Worm (Caenorhabditis elegans): ENCODE results near the gene srx-76.
A peak's percentile ranks its signal among the peaks of the same experiment; 100 is the strongest.

Gene srx-76

ce11 chrV:11891143-11891862 lies at the start of gene srx-76, which contains the start of gene sodh-2:
Gene srx-76 (plus strand): TSS chrV:11891812.
Gene sodh-2 (minus strand): TSS chrV:11891243.
- TF ChIP-seq ceh-36 (tag; optimal IDR thresholded peaks at IDR 0.05), result no peak
- no peak for TF ChIP-seq hmbx-1 (tag; optimal IDR thresholded peaks at IDR 0.05)
- TF ChIP-seq hmg-4 (GFP tag; optimal IDR thresholded peaks at IDR 0.05), result no peak
- TF ChIP-seq pes-1 (GFP tag; IDR thresholded peaks at IDR 0.05), result no peak
- no peak for TF ChIP-seq tbx-37 (GFP tag; conservative IDR thresholded peaks at IDR 0.05)
- no peak for TF ChIP-seq scrt-1 (GFP tag; IDR thresholded peaks at IDR 0.05)
- TF ChIP-seq hnd-1 (tag; optimal IDR thresholded peaks at IDR 0.05), result no peak
- TF ChIP-seq ceh-13 (GFP tag; optimal IDR thresholded peaks at IDR 0.05), result no peak
- no peak for TF ChIP-seq tra-4 (tag; optimal IDR thresholded peaks at IDR 0.05)
- no peak for TF ChIP-seq flt-1 (GFP tag; IDR thresholded peaks at IDR 0.05)
- no peak for TF ChIP-seq tbx-11 (GFP tag; IDR thresholded peaks at IDR 0.05)
- no peak for TF ChIP-seq F13C5.2 (tag; optimal IDR thresholded peaks at IDR 0.05)

ce11 chrV:11843678-11844366 lies 47.8 kb upstream of the srx-76 start, which contains the start of gene nphp-4:
Gene nphp-4 (minus strand): TSS chrV:11843728.
- TF ChIP-seq tbx-37 (GFP tag; conservative IDR thresholded peaks at IDR 0.05), result no peak
- no peak for TF ChIP-seq pes-1 (GFP tag; IDR thresholded peaks at IDR 0.05)
- no peak for TF ChIP-seq tbx-11 (GFP tag; IDR thresholded peaks at IDR 0.05)
- no peak for TF ChIP-seq scrt-1 (GFP tag; IDR thresholded peaks at IDR 0.05)
- TF ChIP-seq hnd-1 (tag; optimal IDR thresholded peaks at IDR 0.05), result no peak
- TF ChIP-seq aly-1 (tag; optimal IDR thresholded peaks at IDR 0.05), result no peak
- no peak for TF ChIP-seq ama-1 (optimal IDR thresholded peaks at IDR 0.05)
- no peak for TF ChIP-seq hmg-4 (GFP tag; optimal IDR thresholded peaks at IDR 0.05)
- no peak for TF ChIP-seq ceh-13 (GFP tag; optimal IDR thresholded peaks at IDR 0.05)
- TF ChIP-seq sea-1 (GFP tag; conservative IDR thresholded peaks at IDR 0.05), result no peak

DNA sequence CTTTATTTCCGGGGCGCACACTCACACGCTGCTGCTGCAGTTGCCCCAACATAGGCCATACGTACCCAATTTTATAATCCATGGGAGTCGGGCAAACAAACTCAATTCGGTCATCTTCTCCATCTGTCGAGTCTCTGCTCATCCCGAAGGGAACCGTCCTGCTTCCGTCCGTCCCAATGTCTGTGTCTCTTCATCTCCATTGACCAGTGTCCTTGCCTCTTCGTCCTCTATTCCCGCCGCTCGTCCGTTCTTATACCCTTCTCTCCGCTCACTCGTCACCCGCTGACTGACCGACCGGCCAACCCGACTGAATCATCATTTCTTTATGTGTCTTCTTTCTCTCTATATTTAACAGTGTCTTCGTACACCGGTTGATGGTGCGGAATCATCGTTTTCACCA lies 46.8 kb upstream of the srx-76 start:
- no peak for TF ChIP-seq sea-1 (GFP tag; conservative IDR thresholded peaks at IDR 0.05)
- 0 out of 2 replicates have a peak, but pooled peaks have one; percentile 34 for TF ChIP-seq flt-1 (GFP tag; IDR thresholded peaks at IDR 0.05)
- TF ChIP-seq hmg-4 (GFP tag; optimal IDR thresholded peaks at IDR 0.05), result peak; percentile 84
- TF ChIP-seq pes-1 (GFP tag; IDR thresholded peaks at IDR 0.05), result no peak
- TF ChIP-seq tbx-11 (GFP tag; IDR thresholded peaks at IDR 0.05), result no peak
- no peak for TF ChIP-seq B0310.2 (tag; optimal IDR thresholded peaks at IDR 0.05)
- peak; percentile 47 for TF ChIP-seq ets-7 (tag; optimal IDR thresholded peaks at IDR 0.05)
- TF ChIP-seq ama-1 (optimal IDR thresholded peaks at IDR 0.05), result no peak
- TF ChIP-seq F13C5.2 (tag; optimal IDR thresholded peaks at IDR 0.05), result peak; percentile 27
- no peak for TF ChIP-seq tbx-37 (GFP tag; conservative IDR thresholded peaks at IDR 0.05)
- TF ChIP-seq aly-1 (tag; optimal IDR thresholded peaks at IDR 0.05), result peak; percentile 74

DNA sequence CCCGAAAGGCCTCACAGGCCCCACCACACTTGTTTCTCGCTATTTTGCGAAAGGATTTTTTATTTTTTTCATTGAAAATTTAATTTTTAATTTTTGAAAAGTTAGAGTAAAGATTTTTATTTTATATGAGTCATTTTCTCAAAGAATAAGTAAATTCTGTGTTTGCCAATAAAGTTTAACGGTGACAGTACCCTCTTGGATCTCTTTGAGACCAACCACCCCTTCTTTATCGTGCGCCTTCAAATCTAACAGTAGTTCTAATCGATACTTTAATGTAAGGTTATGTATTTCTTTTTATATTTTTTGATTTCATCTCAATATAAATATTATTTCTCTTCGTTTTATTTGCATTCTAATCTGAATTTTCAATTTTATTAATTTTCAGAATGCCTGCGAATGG lies 46.1 kb upstream of the srx-76 start, which contains the start of gene hmp-1:
TSS of gene hmp-1 (plus strand) at position 380 of the 400 bp plus-strand sequence.
- TF ChIP-seq tbx-37 (GFP tag; conservative IDR thresholded peaks at IDR 0.05), result no peak

DNA sequence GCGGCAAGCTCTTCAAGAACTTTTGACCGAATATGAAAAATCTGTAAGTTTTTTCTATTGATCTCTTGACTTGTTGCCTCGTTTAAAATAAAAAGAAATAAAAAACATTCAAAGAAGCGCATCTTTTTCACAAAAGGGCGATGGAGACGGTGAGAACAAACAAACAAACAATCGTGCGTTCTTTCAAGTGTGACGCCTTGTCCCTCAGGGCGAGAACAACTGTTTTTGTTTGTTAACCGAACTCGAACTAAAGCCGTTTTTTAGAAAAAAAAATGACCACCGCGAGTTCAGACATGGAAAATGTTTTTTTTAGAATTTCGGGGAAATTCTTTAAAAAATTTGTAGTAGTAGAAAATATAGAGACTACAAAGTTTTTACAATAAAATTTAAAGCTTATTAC lies 44.6 kb upstream of the srx-76 start:
- TF ChIP-seq ceh-36 (tag; optimal IDR thresholded peaks at IDR 0.05), result no peak
- TF ChIP-seq aly-1 (tag; optimal IDR thresholded peaks at IDR 0.05), result no peak
- no peak for TF ChIP-seq tra-4 (tag; optimal IDR thresholded peaks at IDR 0.05)

DNA sequence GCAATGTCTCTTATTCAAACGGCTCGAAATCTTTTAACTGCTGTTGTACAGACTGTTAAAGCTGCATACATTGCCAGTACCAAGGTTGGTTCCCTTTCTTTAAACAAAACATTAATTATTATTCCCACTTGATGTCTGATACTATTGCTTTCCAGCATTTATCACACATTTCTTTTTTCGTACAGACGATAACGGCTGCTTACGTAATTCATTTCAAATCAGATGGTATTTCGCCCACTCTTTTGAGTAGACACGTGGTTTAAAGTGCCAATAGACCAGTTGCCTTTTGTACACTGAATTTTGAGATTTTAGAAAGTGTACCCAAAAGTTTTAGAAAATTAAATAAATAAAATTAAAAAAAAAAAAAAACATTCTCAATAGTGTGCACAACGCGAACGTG lies 42.2 kb upstream of the srx-76 start:
- no peak for TF ChIP-seq ceh-13 (GFP tag; optimal IDR thresholded peaks at IDR 0.05)

- TF ChIP-seq B0310.2 (tag; optimal IDR thresholded peaks at IDR 0.05), result no peak
- TF ChIP-seq scrt-1 (GFP tag; IDR thresholded peaks at IDR 0.05), result no peak
- TF ChIP-seq hmg-4 (GFP tag; optimal IDR thresholded peaks at IDR 0.05), result no peak
- TF ChIP-seq ceh-36 (tag; optimal IDR thresholded peaks at IDR 0.05), result no peak
- no peak for TF ChIP-seq tbx-11 (GFP tag; IDR thresholded peaks at IDR 0.05)
- no peak for TF ChIP-seq F13C5.2 (tag; optimal IDR thresholded peaks at IDR 0.05)
These were observed 39.3 kb upstream of the srx-76 start for ce11 chrV:11852305-11852704.

DNA sequence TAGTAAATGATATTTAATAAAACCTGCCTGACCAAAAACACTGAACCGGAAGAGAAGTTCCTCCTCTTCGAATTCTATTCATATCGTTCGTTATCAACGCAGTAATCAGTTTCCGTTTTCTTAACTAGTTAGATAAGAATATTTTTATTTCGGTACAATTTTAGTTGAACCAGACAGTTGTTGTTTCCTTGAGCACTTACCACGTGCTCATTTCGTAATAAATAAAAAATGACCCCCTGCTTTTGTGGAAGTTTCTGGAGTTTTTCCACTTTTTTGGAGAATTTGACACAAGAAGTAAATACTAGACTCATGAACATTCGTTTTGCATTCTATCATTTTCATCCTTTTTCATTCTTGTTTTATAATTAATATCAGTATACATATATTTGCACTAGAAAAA lies 37.9 kb upstream of the srx-76 start:
- TF ChIP-seq hmg-4 (GFP tag; optimal IDR thresholded peaks at IDR 0.05), result no peak
- no peak for TF ChIP-seq flt-1 (GFP tag; IDR thresholded peaks at IDR 0.05)
- no peak for TF ChIP-seq scrt-1 (GFP tag; IDR thresholded peaks at IDR 0.05)
- no peak for TF ChIP-seq pes-1 (GFP tag; IDR thresholded peaks at IDR 0.05)
- no peak for TF ChIP-seq ama-1 (optimal IDR thresholded peaks at IDR 0.05)
- TF ChIP-seq tbx-11 (GFP tag; IDR thresholded peaks at IDR 0.05), result no peak
- TF ChIP-seq tra-4 (tag; optimal IDR thresholded peaks at IDR 0.05), result no peak
- no peak for TF ChIP-seq hnd-1 (tag; optimal IDR thresholded peaks at IDR 0.05)
- TF ChIP-seq tbx-37 (GFP tag; conservative IDR thresholded peaks at IDR 0.05), result no peak
- TF ChIP-seq aly-1 (tag; optimal IDR thresholded peaks at IDR 0.05), result no peak
- TF ChIP-seq ceh-13 (GFP tag; optimal IDR thresholded peaks at IDR 0.05), result no peak
- no peak for TF ChIP-seq ets-7 (tag; optimal IDR thresholded peaks at IDR 0.05)
- no peak for TF ChIP-seq ceh-36 (tag; optimal IDR thresholded peaks at IDR 0.05)
- no peak for TF ChIP-seq hmbx-1 (tag; optimal IDR thresholded peaks at IDR 0.05)
- TF ChIP-seq F13C5.2 (tag; optimal IDR thresholded peaks at IDR 0.05), result no peak
- no peak for TF ChIP-seq sea-1 (GFP tag; conservative IDR thresholded peaks at IDR 0.05)

Measured in whole organism, early embryonic.